In the genomic region with DNA sequence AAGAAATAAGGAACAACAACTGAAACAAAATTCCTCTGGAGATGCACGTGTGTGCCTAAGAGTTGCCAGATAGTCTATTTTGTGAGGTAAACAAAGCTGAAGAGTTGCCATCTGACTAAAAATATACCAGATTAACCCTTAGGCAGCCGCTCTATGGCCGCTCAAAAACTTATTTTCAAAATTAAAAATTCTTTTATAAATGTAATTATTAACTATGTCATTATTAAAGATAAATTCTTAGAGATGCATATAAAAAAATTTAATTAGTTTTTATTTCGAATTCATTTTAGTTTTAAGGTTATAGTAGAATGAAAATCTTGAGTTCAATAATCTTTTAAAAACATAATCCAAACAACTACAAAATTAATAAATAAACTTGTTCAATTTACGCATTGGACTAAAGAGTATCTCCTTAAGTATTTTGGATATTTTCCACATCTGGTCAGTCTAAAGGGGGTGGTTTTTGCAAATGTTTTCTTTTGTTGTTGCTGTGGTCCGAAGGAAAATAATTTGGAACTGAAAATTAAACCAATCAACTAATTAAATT, we compare ENCODE assay signal across 1 fruit fly cellular context.
TF ChIP-seq lines count a peak whose summit lies in the region.

Tmx3 (plus strand) TSS at position 442 of the 547 bp plus-strand sequence.

TF ChIP-seq in whole organism, embryonic, 481 proteins besides CTCF, POLR2A, EP300 and RAD21 (continued from another document and continues in another):
- TF ChIP-seq CG15011 (GFP tag; optimal IDR thresholded peaks at IDR 0.05; lab: Kevin White, UChicago) (peak; percentile 54), tx (GFP tag; optimal IDR thresholded peaks at IDR 0.05; lab: Kevin White, UChicago) (peak; percentile 22), wek (GFP tag; optimal IDR thresholded peaks at IDR 0.05; lab: Kevin White, UChicago) (no peak), CG16779 (GFP tag; IDR thresholded peaks at IDR 0.05; lab: Robert Waterston, UW) (peak; percentile 80), sug (tag; optimal IDR thresholded peaks at IDR 0.05; lab: Kevin White, UChicago) (peak; percentile 31), CG7839 (tag; optimal IDR thresholded peaks at IDR 0.05; lab: Kevin White, UChicago) (peak; percentile 92), toy (GFP tag; IDR thresholded peaks at IDR 0.05; lab: Robert Waterston, UW) (peak; percentile 72; the same call in 1 of the 2 replicates), Side (GFP tag; optimal IDR thresholded peaks at IDR 0.05; lab: Kevin White, UChicago) (peak; percentile 10), Chrac-16 (GFP tag; optimal IDR thresholded peaks at IDR 0.05; lab: Kevin White, UChicago) (peak; percentile 86), CG15601 (tag; optimal IDR thresholded peaks at IDR 0.05; lab: Kevin White, UChicago) (no peak), CG6254 (GFP tag; optimal IDR thresholded peaks at IDR 0.05; lab: Kevin White, UChicago) (peak; percentile 28), CG15479 (GFP tag; optimal IDR thresholded peaks at IDR 0.05; lab: Kevin White, UChicago) (no peak), Ptx1 (GFP tag; IDR thresholded peaks at IDR 0.05; lab: Robert Waterston, UW) (peak; percentile 95), CG6791 (GFP tag; IDR thresholded peaks at IDR 0.05; lab: Robert Waterston, UW; ENCODE audit: partially characterized antibody) (no peak), nau (GFP tag; optimal IDR thresholded peaks at IDR 0.05; lab: Kevin White, UChicago) (peak; percentile 39), caup (GFP tag; optimal IDR thresholded peaks at IDR 0.05; lab: Kevin White, UChicago; ENCODE audit: severe bottlenecking) (peak; percentile 62), phol (tag; optimal IDR thresholded peaks at IDR 0.05; lab: Kevin White, UChicago) (peak; percentile 92), btn (GFP tag; optimal IDR thresholded peaks at IDR 0.05; lab: Kevin White, UChicago) (no peak), sim (GFP tag; IDR thresholded peaks at IDR 0.05; lab: Robert Waterston, UW) (0 out of 2 replicates have a peak, but pooled peaks have one; percentile 50), Mrtf (GFP tag; IDR thresholded peaks at IDR 0.05; lab: Robert Waterston, UW) (peak; percentile 84; the same call in 2 of the 3 replicates), Deaf1 (tag; optimal IDR thresholded peaks at IDR 0.05; lab: Kevin White, UChicago) (no peak), ken (GFP tag; IDR thresholded peaks at IDR 0.05; lab: Robert Waterston, UW) (peak; percentile 92), kah (GFP tag; optimal IDR thresholded peaks at IDR 0.05; lab: Kevin White, UChicago) (peak; percentile 66), kni (GFP tag; optimal IDR thresholded peaks at IDR 0.05; lab: Kevin White, UChicago) (no peak), gcm2 (GFP tag; optimal IDR thresholded peaks at IDR 0.05; lab: Kevin White, UChicago) (peak; percentile 46), Hmr (GFP tag; optimal IDR thresholded peaks at IDR 0.05; lab: Kevin White, UChicago) (peak; percentile 87), CG15696 (tag; optimal IDR thresholded peaks at IDR 0.05; lab: Kevin White, UChicago) (peak; percentile 89), her (GFP tag; optimal IDR thresholded peaks at IDR 0.05; lab: Kevin White, UChicago) (peak; percentile 9), CoRest (tag; optimal IDR thresholded peaks at IDR 0.05; lab: Kevin White, UChicago) (peak; percentile 95), gro (GFP tag; optimal IDR thresholded peaks at IDR 0.05; lab: Kevin White, UChicago) (no peak), CG33213 (GFP tag; optimal IDR thresholded peaks at IDR 0.05; lab: Kevin White, UChicago) (peak; percentile 41), p53 (GFP tag; optimal IDR thresholded peaks at IDR 0.05; lab: Kevin White, UChicago) (no peak), CG17912 (GFP tag; optimal IDR thresholded peaks at IDR 0.05; lab: Kevin White, UChicago) (no peak), CG10959 (GFP tag; IDR thresholded peaks at IDR 0.05; lab: Robert Waterston, UW) (peak; percentile 99), CG2712 (tag; optimal IDR thresholded peaks at IDR 0.05; lab: Kevin White, UChicago) (peak; percentile 93), CG17802 (tag; optimal IDR thresholded peaks at IDR 0.05; lab: Kevin White, UChicago) (peak; percentile 67), CG9609 (GFP tag; optimal IDR thresholded peaks at IDR 0.05; lab: Kevin White, UChicago) (peak; percentile 62), lov (optimal IDR thresholded peaks at IDR 0.05; lab: Kevin White, UChicago) (no peak), lov (GFP tag; IDR thresholded peaks at IDR 0.05; lab: Robert Waterston, UW) (peak; percentile 73; the same call in 1 of the 3 replicates), CG30403 (GFP tag; optimal IDR thresholded peaks at IDR 0.05; lab: Kevin White, UChicago) (peak; percentile 90), Ssrp (tag; optimal IDR thresholded peaks at IDR 0.05; lab: Kevin White, UChicago) (peak; percentile 92), CG4282 (GFP tag; optimal IDR thresholded peaks at IDR 0.05; lab: Kevin White, UChicago) (peak; percentile 3), HLH3B (GFP tag; IDR thresholded peaks at IDR 0.05; lab: Robert Waterston, UW) (peak; percentile 92), CG7556 (GFP tag; optimal IDR thresholded peaks at IDR 0.05; lab: Kevin White, UChicago) (peak; percentile 86), Opbp (GFP tag; IDR thresholded peaks at IDR 0.05; lab: Robert Waterston, UW; ENCODE audit: partially characterized antibody) (no peak), en (GFP tag; optimal IDR thresholded peaks at IDR 0.05; lab: Kevin White, UChicago) (no peak), zf30C (GFP tag; optimal IDR thresholded peaks at IDR 0.05; lab: Kevin White, UChicago) (no peak), nom (GFP tag; optimal IDR thresholded peaks at IDR 0.05; lab: Kevin White, UChicago) (peak; percentile 51), CG2120 (GFP tag; optimal IDR thresholded peaks at IDR 0.05; lab: Kevin White, UChicago) (peak; percentile 88), CG3163 (GFP tag; optimal IDR thresholded peaks at IDR 0.05; lab: Kevin White, UChicago) (peak; percentile 19), oc (tag; optimal IDR thresholded peaks at IDR 0.05; lab: Kevin White, UChicago) (peak; percentile 78), CG10462 (GFP tag; optimal IDR thresholded peaks at IDR 0.05; lab: Kevin White, UChicago) (peak; percentile 65), tup (GFP tag; optimal IDR thresholded peaks at IDR 0.05; lab: Kevin White, UChicago) (peak; percentile 40), mirr (GFP tag; optimal IDR thresholded peaks at IDR 0.05; lab: Kevin White, UChicago) (no peak), ssp (GFP tag; IDR thresholded peaks at IDR 0.05; lab: Robert Waterston, UW) (peak; percentile 88), CG9437 (GFP tag; optimal IDR thresholded peaks at IDR 0.05; lab: Kevin White, UChicago) (peak; percentile 74), unc-4 (GFP tag; IDR thresholded peaks at IDR 0.05; lab: Robert Waterston, UW; ENCODE audit: partially characterized antibody) (no peak), Atf3 (GFP tag; optimal IDR thresholded peaks at IDR 0.05; lab: Kevin White, UChicago) (peak; percentile 38), CG12104 (GFP tag; optimal IDR thresholded peaks at IDR 0.05; lab: Kevin White, UChicago) (peak; percentile 76), MTF-1 (GFP tag; optimal IDR thresholded peaks at IDR 0.05; lab: Kevin White, UChicago; ENCODE audit: borderline replicate concordance) (no peak), CG10274 (GFP tag; optimal IDR thresholded peaks at IDR 0.05; lab: Kevin White, UChicago) (no peak), CG12236 (GFP tag; optimal IDR thresholded peaks at IDR 0.05; lab: Kevin White, UChicago) (no peak), dan (GFP tag; IDR thresholded peaks at IDR 0.05; lab: Robert Waterston, UW) (no peak), Fer1 (GFP tag; optimal IDR thresholded peaks at IDR 0.05; lab: Kevin White, UChicago) (no peak), ham (GFP tag; IDR thresholded peaks at IDR 0.05; lab: Robert Waterston, UW) (peak; percentile 30; the same call in 1 of the 2 replicates), tap (tag; optimal IDR thresholded peaks at IDR 0.05; lab: Kevin White, UChicago) (peak; percentile 77), crc (GFP tag; optimal IDR thresholded peaks at IDR 0.05; lab: Kevin White, UChicago) (no peak), Rfx (GFP tag; IDR thresholded peaks at IDR 0.05; lab: Robert Waterston, UW) (peak; percentile 95), Dll (GFP tag; IDR thresholded peaks at IDR 0.05; lab: Robert Waterston, UW; ENCODE audit: partially characterized antibody) (0 out of 4 replicates have a peak, but pooled peaks have one; percentile 38), BEAF-32 (GFP tag; optimal IDR thresholded peaks at IDR 0.05; lab: Kevin White, UChicago) (peak; percentile 28), CG18599 (GFP tag; optimal IDR thresholded peaks at IDR 0.05; lab: Kevin White, UChicago) (no peak), chinmo (GFP tag; IDR thresholded peaks at IDR 0.05; lab: Robert Waterston, UW; ENCODE audit: partially characterized antibody) (no peak), Sin3A (optimal IDR thresholded peaks at IDR 0.05; lab: Kevin White, UChicago) (no peak), CG2678 (tag; optimal IDR thresholded peaks at IDR 0.05; lab: Kevin White, UChicago) (peak; percentile 92), CG3726 (GFP tag; IDR thresholded peaks at IDR 0.05; lab: Robert Waterston, UW) (peak; percentile 89), Lpt (GFP tag; optimal IDR thresholded peaks at IDR 0.05; lab: Kevin White, UChicago) (no peak), HLH4C (GFP tag; IDR thresholded peaks at IDR 0.05; lab: Robert Waterston, UW; ENCODE audit: partially characterized antibody) (no peak), onecut (GFP tag; IDR thresholded peaks at IDR 0.05; lab: Robert Waterston, UW) (peak; percentile 67), slou (GFP tag; optimal IDR thresholded peaks at IDR 0.05; lab: Kevin White, UChicago) (peak; percentile 67), CG11456 (GFP tag; IDR thresholded peaks at IDR 0.05; lab: Robert Waterston, UW) (peak; percentile 95), ato (GFP tag; IDR thresholded peaks at IDR 0.05; lab: Robert Waterston, UW; ENCODE audit: partially characterized antibody) (no peak), Six4 (GFP tag; optimal IDR thresholded peaks at IDR 0.05; lab: Kevin White, UChicago) (peak; percentile 75), CG14441 (GFP tag; IDR thresholded peaks at IDR 0.05; lab: Robert Waterston, UW) (peak; percentile 94), exex (tag; optimal IDR thresholded peaks at IDR 0.05; lab: Kevin White, UChicago) (no peak), CrebB (tag; optimal IDR thresholded peaks at IDR 0.05; lab: Kevin White, UChicago) (peak; percentile 61), cas (GFP tag; IDR thresholded peaks at IDR 0.05; lab: Robert Waterston, UW) (peak; percentile 86), abd-A (tag; optimal IDR thresholded peaks at IDR 0.05; lab: Kevin White, UChicago) (no peak), Ets65A (GFP tag; lab: Kevin White, UChicago) (peak; percentile 95), ranshi (GFP tag; IDR thresholded peaks at IDR 0.05; lab: Robert Waterston, UW) (peak; percentile 95), E2f2 (GFP tag; IDR thresholded peaks at IDR 0.05; lab: Robert Waterston, UW) (peak; percentile 73), Nf-YC (tag; optimal IDR thresholded peaks at IDR 0.05; lab: Kevin White, UChicago) (peak; percentile 3), crol (GFP tag; IDR thresholded peaks at IDR 0.05; lab: Robert Waterston, UW) (0 out of 2 replicates have a peak, but pooled peaks have one; percentile 20), nmo (GFP tag; optimal IDR thresholded peaks at IDR 0.05; lab: Kevin White, UChicago) (peak; percentile 96), CG12942 (GFP tag; optimal IDR thresholded peaks at IDR 0.05; lab: Kevin White, UChicago) (peak; percentile 89), CG32767 (GFP tag; IDR thresholded peaks at IDR 0.05; lab: Robert Waterston, UW) (peak; percentile 83), NK7.1 (GFP tag; optimal IDR thresholded peaks at IDR 0.05; lab: Kevin White, UChicago) (no peak), CG4360 (GFP tag; IDR thresholded peaks at IDR 0.05; lab: Robert Waterston, UW) (peak; percentile 68), repo (GFP tag; optimal IDR thresholded peaks at IDR 0.05; lab: Kevin White, UChicago) (no peak), CG32772 (GFP tag; IDR thresholded peaks at IDR 0.05; lab: Robert Waterston, UW) (peak; percentile 95), CG11560 (tag; IDR thresholded peaks at IDR 0.05; lab: Robert Waterston, UW) (peak; percentile 63; the same call in 1 of the 3 replicates), stwl (tag; optimal IDR thresholded peaks at IDR 0.05; lab: Kevin White, UChicago) (peak; percentile 81), Atf6 (GFP tag; IDR thresholded peaks at IDR 0.05; lab: Robert Waterston, UW) (peak; percentile 89), CG2116 (GFP tag; optimal IDR thresholded peaks at IDR 0.05; lab: Kevin White, UChicago) (peak; percentile 72), CG1024 (GFP tag; IDR thresholded peaks at IDR 0.05; lab: Robert Waterston, UW) (peak; percentile 88), fd96Cb (tag; optimal IDR thresholded peaks at IDR 0.05; lab: Kevin White, UChicago) (peak; percentile 89), Stat92E (GFP tag; optimal IDR thresholded peaks at IDR 0.05; lab: Kevin White, UChicago) (peak in 1 of 3 experiments; percentile 45), NC2β (GFP tag; optimal IDR thresholded peaks at IDR 0.05; lab: Kevin White, UChicago) (peak; percentile 18), CG1647 (GFP tag; optimal IDR thresholded peaks at IDR 0.05; lab: Kevin White, UChicago) (peak; percentile 39), CG8478 (optimal IDR thresholded peaks at IDR 0.05; lab: Kevin White, UChicago) (no peak), CG1602 (GFP tag; optimal IDR thresholded peaks at IDR 0.05; lab: Kevin White, UChicago) (peak; percentile 90), CkIIα-i1 (GFP tag; IDR thresholded peaks at IDR 0.05; lab: Robert Waterston, UW) (no peak), CG13287 (GFP tag; IDR thresholded peaks at IDR 0.05; lab: Robert Waterston, UW; ENCODE audit: partially characterized antibody) (peak; percentile 17; the same call in 1 of the 2 replicates), ttk (GFP tag; IDR thresholded peaks at IDR 0.05; lab: Robert Waterston, UW) (peak; percentile 88), Nf-YB (GFP tag; optimal IDR thresholded peaks at IDR 0.05; lab: Kevin White, UChicago) (no peak), CG17568 (GFP tag; optimal IDR thresholded peaks at IDR 0.05; lab: Kevin White, UChicago) (no peak), Asciz (GFP tag; optimal IDR thresholded peaks at IDR 0.05; lab: Kevin White, UChicago) (peak; percentile 30), CG17186 (GFP tag; optimal IDR thresholded peaks at IDR 0.05; lab: Kevin White, UChicago) (peak; percentile 11), row (GFP tag; IDR thresholded peaks at IDR 0.05; lab: Robert Waterston, UW) (peak; percentile 94), lilli (GFP tag; optimal IDR thresholded peaks at IDR 0.05; lab: Kevin White, UChicago) (peak; percentile 82), CG13894 (tag; optimal IDR thresholded peaks at IDR 0.05; lab: Kevin White, UChicago) (no peak), Nf-YA (GFP tag; IDR thresholded peaks at IDR 0.05; lab: Robert Waterston, UW) (peak; percentile 81), CG8359 (GFP tag; optimal IDR thresholded peaks at IDR 0.05; lab: Kevin White, UChicago; ENCODE audit: borderline replicate concordance) (no peak), CHES-1-like (GFP tag; optimal IDR thresholded peaks at IDR 0.05; lab: Kevin White, UChicago) (peak; percentile 55)
